Worm (Caenorhabditis elegans) whole organism, L1 larva: ENCODE results near the gene mboa-4.

Experiments used
- C04F5.9 ChIP-seq: sonication (generic microtip); optimal IDR thresholded peaks from 2 replicates; lab custom pipeline; 2016; ENCODE audit warnings: missing genetic modification characterization, missing compliant biosample characterization
- alr-1 ChIP-seq: fragments of 200-800 bp; sonication (Bioruptor generic); optimal IDR thresholded peaks from 2 replicates; lab custom pipeline; 2018; ENCODE audit warnings: borderline replicate concordance, mild to moderate bottlenecking, missing genetic modification characterization, missing compliant biosample characterization
- egl-13 ChIP-seq: sonication (generic microtip); optimal IDR thresholded peaks from 2 replicates; lab custom pipeline; 2016; ENCODE audit warnings: missing genotype, missing genetic modification reagents, missing genetic modification characterization, missing compliant biosample characterization
- fkh-10 ChIP-seq: sonication (generic microtip); optimal IDR thresholded peaks from 2 replicates; lab custom pipeline; 2017; ENCODE audit warnings: missing biosample characterization, missing genetic modification reagents, missing genetic modification characterization
- mep-1 ChIP-seq: fragments of 150-350 bp; optimal IDR thresholded peaks from 2 replicates; lab custom pipeline; 2014; ENCODE audit warnings: missing biosample characterization, missing genetic modification characterization
- nhr-77 ChIP-seq: fragments of 150-350 bp; optimal IDR thresholded peaks from 2 replicates; lab custom pipeline; 2014; ENCODE audit warnings: missing biosample characterization, missing genetic modification characterization
- pag-3 ChIP-seq: sonication (generic microtip); optimal IDR thresholded peaks from 2 replicates; lab custom pipeline; 2017; ENCODE audit warnings: missing genetic modification characterization, mild to moderate bottlenecking, missing compliant biosample characterization, antibody characterized with exemption, borderline replicate concordance; ENCODE audit not compliant: insufficient read depth
- unc-130 ChIP-seq: fragments of 150-350 bp; optimal IDR thresholded peaks from 2 replicates; lab custom pipeline; 2017; ENCODE audit warnings: missing biosample characterization, missing genetic modification characterization, inconsistent platforms
- vab-15 ChIP-seq: sonication (generic microtip); optimal IDR thresholded peaks from 2 replicates; lab custom pipeline; 2017; ENCODE audit warnings: missing genotype, mild to moderate bottlenecking, missing genetic modification characterization, missing compliant biosample characterization

ce11 chrIV:11125604-11126003 lies 34.2 kb downstream of the mboa-4 start:
- TF ChIP-seq unc-130 (tag; lab: Kevin White, UChicago) (no peak), C04F5.9 (tag; lab: Kevin White, UChicago) (no peak), fkh-10 (GFP tag; lab: Kevin White, UChicago) (no peak), egl-13 (tag; lab: Kevin White, UChicago) (no peak), nhr-77 (no peak), mep-1 (tag; lab: Kevin White, UChicago) (no peak), pag-3 (no peak), vab-15 (tag; lab: Kevin White, UChicago) (no peak), alr-1 (tag; lab: Kevin White, UChicago) (no peak)
